Fruit fly (Drosophila melanogaster) whole organism, embryonic: ENCODE data around the gene schlank.
A peak's percentile ranks its signal among the peaks of the same experiment; 100 is the strongest.

Experiments
- Bgb ChIP-seq: fragments of 200-800 bp; sonication (Bioruptor generic); IDR thresholded peaks from 2 replicates; pipeline ENCODE4 v1.3.6; 2022; ENCODE audit warnings: missing biosample characterization, missing genetic modification characterization; ENCODE audit not compliant: partially characterized antibody
- CG1024 ChIP-seq: fragments of 200-800 bp; sonication (Bioruptor generic); IDR thresholded peaks from 2 replicates; pipeline ENCODE4 v1.3.6; 2022; ENCODE audit warnings: missing biosample characterization, missing genetic modification characterization
- CG11560 ChIP-seq: fragments of 200-800 bp; sonication (Bioruptor generic); IDR thresholded peaks from 3 replicates; pipeline ENCODE4 v1.3.6; 2022; ENCODE audit warnings: missing biosample characterization, missing genetic modification characterization
- CG11723 ChIP-seq: fragments of 200-800 bp; sonication (Bioruptor generic); optimal IDR thresholded peaks from 2 replicates; lab custom pipeline; 2017; ENCODE audit warnings: missing biosample characterization, mild to moderate bottlenecking, missing genetic modification characterization
- CG12391 ChIP-seq: fragments of 200-800 bp; sonication (Bioruptor generic); optimal IDR thresholded peaks from 3 replicates; lab custom pipeline; 2018; ENCODE audit warnings: missing biosample characterization, mild to moderate bottlenecking, missing genetic modification characterization, moderate library complexity
- CG13624 ChIP-seq: fragments of 200-800 bp; sonication (Bioruptor generic); optimal IDR thresholded peaks from 2 replicates; lab custom pipeline; 2016; ENCODE audit warnings: missing biosample characterization, missing genetic modification characterization
- CG14710 ChIP-seq: fragments of 200-800 bp; sonication (Bioruptor generic); optimal IDR thresholded peaks from 3 replicates; lab custom pipeline; 2019; ENCODE audit warnings: missing biosample characterization, mild to moderate bottlenecking, missing genetic modification characterization, moderate library complexity
- CG15514 ChIP-seq: fragments of 200-800 bp; sonication (Bioruptor generic); optimal IDR thresholded peaks from 3 replicates; lab custom pipeline; 2017; ENCODE audit warnings: missing biosample characterization, missing genetic modification characterization, mild to moderate bottlenecking, moderate library complexity, missing genetic modification reagents
- CG1602 ChIP-seq: fragments of 200-800 bp; sonication (Bioruptor generic); optimal IDR thresholded peaks from 3 replicates; lab custom pipeline; 2016; ENCODE audit warnings: missing biosample characterization, missing genetic modification characterization
- CG16813 ChIP-seq: fragments of 200-800 bp; sonication (Bioruptor generic); IDR thresholded peaks from 3 replicates; pipeline ENCODE4 v1.3.6; 2022; ENCODE audit warnings: missing biosample characterization, missing genetic modification characterization; ENCODE audit not compliant: partially characterized antibody
- CG17829 ChIP-seq: fragments of 200-800 bp; optimal IDR thresholded peaks from 2 replicates; lab custom pipeline; 2019; ENCODE audit warnings: missing biosample characterization, mild to moderate bottlenecking, missing genetic modification characterization, moderate library complexity
- CG1792 ChIP-seq: fragments of 200-800 bp; sonication (Bioruptor generic); optimal IDR thresholded peaks from 2 replicates; lab custom pipeline; 2016; ENCODE audit warnings: missing biosample characterization, missing genetic modification characterization
- CG2712 ChIP-seq: fragments of 200-800 bp; optimal IDR thresholded peaks from 3 replicates; lab custom pipeline; 2019; ENCODE audit warnings: missing biosample characterization, mild to moderate bottlenecking, missing genetic modification characterization, moderate library complexity
- CG32767 ChIP-seq: fragments of 200-800 bp; sonication (Bioruptor generic); IDR thresholded peaks from 2 replicates; pipeline ENCODE4 v1.3.6; 2022; ENCODE audit warnings: missing biosample characterization, missing genetic modification characterization
- CG34422 ChIP-seq: fragments of 200-800 bp; sonication (Bioruptor generic); IDR thresholded peaks from 3 replicates; pipeline ENCODE4 v1.3.6; 2022; ENCODE audit warnings: missing biosample characterization, missing genetic modification characterization
- CG3726 ChIP-seq: fragments of 200-800 bp; sonication (Bioruptor generic); IDR thresholded peaks from 3 replicates; pipeline ENCODE4, ENCODE4 v1.3.6; 2022; ENCODE audit warnings: missing biosample characterization, missing genetic modification characterization
- CG3847 ChIP-seq: fragments of 200-800 bp; sonication (Bioruptor generic); IDR thresholded peaks from 2 replicates; pipeline ENCODE4 v1.3.6; 2022; ENCODE audit warnings: missing biosample characterization, missing genetic modification characterization
- CG7271 ChIP-seq: fragments of 200-800 bp; sonication (Bioruptor generic); optimal IDR thresholded peaks from 2 replicates; lab custom pipeline; 2018; ENCODE audit warnings: missing biosample characterization, mild to moderate bottlenecking, missing genetic modification characterization, moderate library complexity
- CG9876 ChIP-seq: fragments of 200-800 bp; sonication (Bioruptor generic); optimal IDR thresholded peaks from 2 replicates; lab custom pipeline; 2016; ENCODE audit warnings: missing biosample characterization, missing genetic modification characterization
- Chrac-16 ChIP-seq: fragments of 200-800 bp; sonication (Bioruptor generic); optimal IDR thresholded peaks from 3 replicates; lab custom pipeline; 2016; ENCODE audit warnings: missing biosample characterization, missing genetic modification characterization
- Dbx ChIP-seq: fragments of 200-800 bp; sonication (Bioruptor generic); IDR thresholded peaks from 3 replicates; pipeline ENCODE4 v1.3.6; 2022; ENCODE audit warnings: missing biosample characterization, missing genetic modification characterization
- HLH3B ChIP-seq: fragments of 200-800 bp; sonication (Bioruptor generic); IDR thresholded peaks from 2 replicates; pipeline ENCODE4 v1.3.6; 2022; ENCODE audit warnings: missing biosample characterization, missing genetic modification characterization
- HmgD ChIP-seq: fragments of 200-800 bp; sonication (Bioruptor generic); optimal IDR thresholded peaks from 3 replicates; lab custom pipeline; 2016; ENCODE audit warnings: missing biosample characterization, missing genetic modification characterization
- Hmr ChIP-seq: fragments of 200-800 bp; sonication (Bioruptor generic); optimal IDR thresholded peaks from 3 replicates; lab custom pipeline; 2017; ENCODE audit warnings: mild to moderate bottlenecking, missing biosample characterization, missing genetic modification reagents, missing genetic modification characterization
- MESR4 ChIP-seq: fragments of 200-800 bp; sonication (Bioruptor generic); optimal IDR thresholded peaks from 2 replicates; lab custom pipeline; 2018; ENCODE audit warnings: missing biosample characterization, mild to moderate bottlenecking, missing genetic modification characterization, moderate library complexity
- MTF-1 ChIP-seq: fragments of 200-800 bp; sonication (Bioruptor generic); optimal IDR thresholded peaks from 2 replicates; lab custom pipeline; 2018; ENCODE audit warnings: missing biosample characterization, mild to moderate bottlenecking, missing genetic modification characterization, borderline replicate concordance
- Myb ChIP-seq: fragments of 200-800 bp; sonication (Bioruptor generic); optimal IDR thresholded peaks from 2 replicates; lab custom pipeline; 2016; ENCODE audit warnings: missing biosample characterization, missing genetic modification characterization
- Nf-YC ChIP-seq: fragments of 200-800 bp; optimal IDR thresholded peaks from 3 replicates; lab custom pipeline; 2019; ENCODE audit warnings: missing biosample characterization, mild to moderate bottlenecking, missing genetic modification characterization, moderate library complexity
- Opbp ChIP-seq: fragments of 200-800 bp; sonication (Bioruptor generic); IDR thresholded peaks from 3 replicates; pipeline ENCODE4 v1.3.6; 2022; ENCODE audit warnings: missing biosample characterization, missing genetic modification characterization; ENCODE audit not compliant: partially characterized antibody
- Scr ChIP-seq: fragments of 200-800 bp; sonication (Bioruptor generic); IDR thresholded peaks from 2 replicates; pipeline ENCODE4 v1.3.6; 2022; ENCODE audit warnings: missing biosample characterization, missing genetic modification characterization; ENCODE audit not compliant: partially characterized antibody
- amos ChIP-seq: fragments of 200-800 bp; sonication (Bioruptor generic); IDR thresholded peaks from 2 replicates; pipeline ENCODE4 v1.3.6; 2022; ENCODE audit warnings: missing biosample characterization, missing genetic modification characterization; ENCODE audit not compliant: partially characterized antibody
- ato ChIP-seq: fragments of 200-800 bp; sonication (Bioruptor generic); IDR thresholded peaks from 2 replicates; pipeline ENCODE4 v1.3.6; 2022; ENCODE audit warnings: missing biosample characterization, missing genetic modification characterization; ENCODE audit not compliant: partially characterized antibody
- eyg ChIP-seq: fragments of 200-800 bp; sonication (Bioruptor generic); optimal IDR thresholded peaks from 3 replicates; lab custom pipeline; 2016; ENCODE audit warnings: missing biosample characterization, missing genetic modification characterization
- gcm ChIP-seq: fragments of 200-800 bp; sonication (Bioruptor generic); optimal IDR thresholded peaks from 2 replicates; lab custom pipeline; 2019; ENCODE audit warnings: missing biosample characterization, mild to moderate bottlenecking, missing genetic modification characterization, moderate library complexity
- gcm2 ChIP-seq: fragments of 200-800 bp; sonication (Bioruptor generic); optimal IDR thresholded peaks from 2 replicates; lab custom pipeline; 2016; ENCODE audit warnings: missing biosample characterization, missing genetic modification characterization
- grn ChIP-seq: fragments of 200-800 bp; sonication (Bioruptor generic); optimal IDR thresholded peaks from 3 replicates; lab custom pipeline; 2017; ENCODE audit warnings: missing biosample characterization, missing genetic modification characterization
- lab ChIP-seq: fragments of 200-800 bp; sonication (Bioruptor generic); optimal IDR thresholded peaks from 3 replicates; lab custom pipeline; 2017; ENCODE audit warnings: missing biosample characterization, missing genetic modification characterization, mild to moderate bottlenecking, moderate library complexity, missing genetic modification reagents
- mam ChIP-seq: fragments of 200-800 bp; sonication (Bioruptor generic); optimal IDR thresholded peaks from 3 replicates; lab custom pipeline; 2016; ENCODE audit warnings: missing biosample characterization, missing genetic modification characterization
- mld ChIP-seq: fragments of 200-800 bp; sonication (Bioruptor generic); IDR thresholded peaks from 3 replicates; pipeline ENCODE4 v1.3.6; 2022; ENCODE audit warnings: missing biosample characterization, missing genetic modification characterization; ENCODE audit not compliant: partially characterized antibody
- nom ChIP-seq: fragments of 200-800 bp; sonication (Bioruptor generic); optimal IDR thresholded peaks from 2 replicates; lab custom pipeline; 2017; ENCODE audit warnings: missing biosample characterization, missing genetic modification characterization, mild to moderate bottlenecking, moderate library complexity, missing genetic modification reagents
- p53 ChIP-seq: fragments of 200-800 bp; sonication (Bioruptor generic); optimal IDR thresholded peaks from 2 replicates; lab custom pipeline; 2016; ENCODE audit warnings: missing biosample characterization, missing genetic modification characterization
- pb ChIP-seq: fragments of 200-800 bp; sonication (Bioruptor generic); optimal IDR thresholded peaks from 3 replicates; lab custom pipeline; 2016; ENCODE audit warnings: missing biosample characterization, missing genetic modification characterization
- pzg ChIP-seq: fragments of 200-800 bp; sonication (Bioruptor generic); optimal IDR thresholded peaks from 3 replicates; lab custom pipeline; 2018; ENCODE audit warnings: missing biosample characterization, mild to moderate bottlenecking, missing genetic modification characterization, moderate library complexity
- shn ChIP-seq: fragments of 200-800 bp; sonication (Bioruptor generic); optimal IDR thresholded peaks from 3 replicates; lab custom pipeline; 2016; ENCODE audit warnings: missing biosample characterization, missing genetic modification characterization
- slbo ChIP-seq: fragments of 200-800 bp; sonication (Bioruptor generic); IDR thresholded peaks from 2 replicates; pipeline ENCODE4 v1.3.6; 2022; ENCODE audit warnings: missing biosample characterization, missing genetic modification characterization
- tna ChIP-seq: fragments of 200-800 bp; sonication (Bioruptor generic); IDR thresholded peaks from 2 replicates; pipeline ENCODE4 v1.3.6; 2022; ENCODE audit warnings: missing biosample characterization, missing genetic modification characterization; ENCODE audit not compliant: partially characterized antibody
- trem ChIP-seq: fragments of 200-800 bp; optimal IDR thresholded peaks from 3 replicates; lab custom pipeline; 2019; ENCODE audit warnings: missing biosample characterization, mild to moderate bottlenecking, missing genetic modification characterization, moderate library complexity
- trh ChIP-seq: fragments of 200-800 bp; sonication (Bioruptor generic); optimal IDR thresholded peaks from 2 replicates; lab custom pipeline; 2016; ENCODE audit warnings: missing biosample characterization, missing genetic modification characterization
- vnd ChIP-seq: fragments of 200-800 bp; sonication (Bioruptor generic); IDR thresholded peaks from 3 replicates; pipeline ENCODE4 v1.3.6; 2022; ENCODE audit warnings: missing biosample characterization, missing genetic modification characterization; ENCODE audit not compliant: partially characterized antibody

The schlank gene

dm6 chrX:6287842-6288241, 20.8 kb upstream of the schlank start, which contains the start of the genes Top3beta and wuho (continued):
- TF ChIP-seq MTF-1, result peak; percentile 11
- peak; percentile 13 for TF ChIP-seq eyg (GFP tag; lab: Kevin White, UChicago)
- peak; percentile 100 for TF ChIP-seq grn (GFP tag; lab: Kevin White, UChicago)
- TF ChIP-seq Hmr, result peak; percentile 75
- TF ChIP-seq CG16813, result peak; percentile 62; the same call in 2 of the 3 replicates
- TF ChIP-seq nom (GFP tag; lab: Kevin White, UChicago), result peak; percentile 19
- peak; percentile 25 for TF ChIP-seq Chrac-16 (GFP tag; lab: Kevin White, UChicago)
- TF ChIP-seq CG14710 (tag; lab: Kevin White, UChicago), result peak; percentile 74
- TF ChIP-seq CG1602 (GFP tag; lab: Kevin White, UChicago), result no peak
- peak; percentile 71 for TF ChIP-seq Opbp (GFP tag; lab: Robert Waterston, UW)
- TF ChIP-seq gcm (GFP tag; lab: Kevin White, UChicago), result peak; percentile 13
- TF ChIP-seq HLH3B (GFP tag; lab: Robert Waterston, UW), result no peak
- TF ChIP-seq Bgb (GFP tag; lab: Robert Waterston, UW), result peak; percentile 83
- no peak for TF ChIP-seq CG1024 (GFP tag; lab: Robert Waterston, UW)
- peak; percentile 63 for TF ChIP-seq CG12391 (tag; lab: Kevin White, UChicago)
- peak; percentile 98 for TF ChIP-seq MESR4 (GFP tag; lab: Kevin White, UChicago)
- peak; percentile 69 for TF ChIP-seq CG17829 (tag; lab: Kevin White, UChicago)
- TF ChIP-seq CG11560, result peak; percentile 28; the same call in 1 of the 3 replicates
- peak; percentile 74 for TF ChIP-seq Nf-YC (tag; lab: Kevin White, UChicago)
- TF ChIP-seq CG13624, result peak; percentile 77
- TF ChIP-seq pzg, result peak; percentile 100
- peak; percentile 92 for TF ChIP-seq HmgD (GFP tag; lab: Kevin White, UChicago)
- TF ChIP-seq CG15514, result peak; percentile 88
- TF ChIP-seq CG11723, result no peak
- no peak for TF ChIP-seq lab (GFP tag; lab: Kevin White, UChicago)
- TF ChIP-seq amos, result peak; percentile 75
- TF ChIP-seq ato, result peak; percentile 40; the same call in 1 of the 2 replicates
- peak; percentile 68; the same call in 2 of the 3 replicates for TF ChIP-seq CG34422 (GFP tag; lab: Robert Waterston, UW)
- TF ChIP-seq mam (GFP tag; lab: Kevin White, UChicago), result peak; percentile 58
- TF ChIP-seq vnd, result peak; percentile 52; the same call in 1 of the 3 replicates
- peak; percentile 71 for TF ChIP-seq p53 (GFP tag; lab: Kevin White, UChicago)
- TF ChIP-seq CG3726 (GFP tag; lab: Robert Waterston, UW), result no peak
- TF ChIP-seq CG32767, result 0 out of 2 replicates have a peak, but pooled peaks have one; percentile 13
- peak; percentile 62; the same call in 2 of the 3 replicates for TF ChIP-seq Dbx (GFP tag; lab: Robert Waterston, UW)
- peak; percentile 55 for TF ChIP-seq CG2712 (tag; lab: Kevin White, UChicago)
- peak; percentile 76 for TF ChIP-seq Myb
- peak; percentile 6 for TF ChIP-seq shn (GFP tag; lab: Kevin White, UChicago)
- TF ChIP-seq trh (GFP tag; lab: Kevin White, UChicago), result no peak
- peak; percentile 31 for TF ChIP-seq CG1792 (GFP tag; lab: Kevin White, UChicago)
- peak; percentile 55; the same call in 1 of the 2 replicates for TF ChIP-seq slbo (GFP tag; lab: Robert Waterston, UW)
- TF ChIP-seq tna (GFP tag; lab: Robert Waterston, UW), result peak; percentile 80
- TF ChIP-seq mld (GFP tag; lab: Robert Waterston, UW), result peak; percentile 83
- TF ChIP-seq trem (tag; lab: Kevin White, UChicago), result peak; percentile 78
- TF ChIP-seq CG9876 (GFP tag; lab: Kevin White, UChicago), result peak; percentile 15
- peak; percentile 26 for TF ChIP-seq CG7271 (tag; lab: Kevin White, UChicago)
- peak; percentile 54; the same call in 1 of the 2 replicates for TF ChIP-seq CG3847
- peak; percentile 65; the same call in 1 of the 2 replicates for TF ChIP-seq Scr (GFP tag; lab: Robert Waterston, UW)
- peak; percentile 20 for TF ChIP-seq gcm2
- peak; percentile 6 for TF ChIP-seq pb (GFP tag; lab: Kevin White, UChicago)
